Fruit fly (Drosophila melanogaster): Measurements from ENCODE around the gene CycJ.
A peak's percentile ranks its signal among the peaks of the same experiment; 100 is the strongest.

The CycJ gene

dm6 chr3L:3515280-3516020, 49.2 kb downstream of the CycJ start, which contains the start of gene Eip63E (continued):
- TF ChIP-seq CG8944 (GFP tag; optimal IDR thresholded peaks at IDR 0.05): no peak
- TF ChIP-seq jing (GFP tag; optimal IDR thresholded peaks at IDR 0.05): no peak
- no peak for TF ChIP-seq CG6689 (GFP tag; IDR thresholded peaks at IDR 0.05)
- no peak for TF ChIP-seq CG8765 (GFP tag; IDR thresholded peaks at IDR 0.05)
- no peak for TF ChIP-seq CG7839 (tag; optimal IDR thresholded peaks at IDR 0.05)
- no peak for TF ChIP-seq CG12299 (tag; optimal IDR thresholded peaks at IDR 0.05)
- TF ChIP-seq CG11085 (GFP tag; IDR thresholded peaks at IDR 0.05): no peak
- no peak for TF ChIP-seq Nf-YA (GFP tag; IDR thresholded peaks at IDR 0.05)
- peak; percentile 60 for TF ChIP-seq dm (GFP tag; optimal IDR thresholded peaks at IDR 0.05)
- TF ChIP-seq schlank (tag; optimal IDR thresholded peaks at IDR 0.05): no peak
- no peak for TF ChIP-seq slbo (GFP tag; IDR thresholded peaks at IDR 0.05)
- TF ChIP-seq Sox102F (GFP tag; optimal IDR thresholded peaks at IDR 0.05): no peak
- 0 out of 2 replicates have a peak, but pooled peaks have one; percentile 9 for TF ChIP-seq CG9932 (GFP tag; IDR thresholded peaks at IDR 0.05)
- no peak for TF ChIP-seq gsb (GFP tag; IDR thresholded peaks at IDR 0.05)
- no peak for TF ChIP-seq CG1529 (GFP tag; optimal IDR thresholded peaks at IDR 0.05)
- no peak for TF ChIP-seq CG32772 (GFP tag; IDR thresholded peaks at IDR 0.05)
- no peak for TF ChIP-seq Taf1 (GFP tag; IDR thresholded peaks at IDR 0.05)
- TF ChIP-seq odd (GFP tag; optimal IDR thresholded peaks at IDR 0.05): no peak

dm6 chr3L:3516485-3516884, 50.3 kb downstream of the CycJ start:
- TF ChIP-seq CG6791 (GFP tag; IDR thresholded peaks at IDR 0.05; ENCODE audit: partially characterized antibody) (no peak), tll (GFP tag; optimal IDR thresholded peaks at IDR 0.05) (peak in 1 of 2 experiments; percentile 43), ci (GFP tag; IDR thresholded peaks at IDR 0.05) (0 out of 3 replicates have a peak, but pooled peaks have one; percentile 11), CG4360 (GFP tag; IDR thresholded peaks at IDR 0.05) (peak; percentile 90), Adf1 (GFP tag; IDR thresholded peaks at IDR 0.05) (peak; percentile 42)
